Fruit fly (Drosophila melanogaster) whole organism, embryonic: Measurements from ENCODE around the gene CG8326.
A peak's percentile ranks its signal among the peaks of the same experiment; 100 is the strongest.

Experiments used
- Atf6 ChIP-seq: fragments of 200-800 bp; sonication (Bioruptor generic); IDR thresholded peaks from 2 replicates; pipeline ENCODE4 v1.3.6; 2022; ENCODE audit warnings: missing biosample characterization, missing genetic modification characterization
- B-H1 ChIP-seq: fragments of 200-800 bp; sonication (Bioruptor generic); IDR thresholded peaks from 3 replicates; pipeline ENCODE4 v1.3.6; 2022; ENCODE audit warnings: missing biosample characterization, missing genetic modification characterization
- CG16779 ChIP-seq: fragments of 200-800 bp; sonication (Bioruptor generic); IDR thresholded peaks from 2 replicates; pipeline ENCODE4 v1.3.6; 2022; ENCODE audit warnings: missing biosample characterization, missing genetic modification characterization
- CG17829 ChIP-seq: fragments of 200-800 bp; optimal IDR thresholded peaks from 2 replicates; lab custom pipeline; 2019; ENCODE audit warnings: missing biosample characterization, mild to moderate bottlenecking, missing genetic modification characterization, moderate library complexity
- CG1832 ChIP-seq: fragments of 200-800 bp; sonication (Bioruptor generic); optimal IDR thresholded peaks from 2 replicates; lab custom pipeline; 2017; ENCODE audit warnings: missing biosample characterization, mild to moderate bottlenecking, missing genetic modification characterization, inconsistent platforms
- CG31388 ChIP-seq: fragments of 200-800 bp; sonication (Bioruptor generic); optimal IDR thresholded peaks from 2 replicates; lab custom pipeline; 2016; ENCODE audit warnings: missing biosample characterization, missing genetic modification characterization
- CG34422 ChIP-seq: fragments of 200-800 bp; sonication (Bioruptor generic); IDR thresholded peaks from 3 replicates; pipeline ENCODE4 v1.3.6; 2022; ENCODE audit warnings: missing biosample characterization, missing genetic modification characterization
- CG4617 ChIP-seq: fragments of 200-800 bp; sonication (Bioruptor generic); optimal IDR thresholded peaks from 3 replicates; lab custom pipeline; 2016; ENCODE audit warnings: missing biosample characterization, missing genetic modification characterization, borderline replicate concordance
- CG6272 ChIP-seq: fragments of 200-800 bp; sonication (Bioruptor generic); IDR thresholded peaks from 2 replicates; pipeline ENCODE4 v1.3.6; 2022; ENCODE audit warnings: missing biosample characterization, missing genetic modification characterization
- CG6654 ChIP-seq: fragments of 200-800 bp; sonication (Bioruptor generic); optimal IDR thresholded peaks from 2 replicates; lab custom pipeline; 2017; ENCODE audit warnings: missing biosample characterization, mild to moderate bottlenecking, missing genetic modification characterization
- CG6683 ChIP-seq: fragments of 200-800 bp; sonication (Bioruptor generic); optimal IDR thresholded peaks from 2 replicates; lab custom pipeline; 2017; ENCODE audit warnings: missing biosample characterization, mild to moderate bottlenecking, missing genetic modification characterization, missing genetic modification reagents
- CG8388 ChIP-seq: fragments of 200-800 bp; sonication (Bioruptor generic); optimal IDR thresholded peaks from 2 replicates; lab custom pipeline; 2019; ENCODE audit warnings: missing biosample characterization, mild to moderate bottlenecking, missing genetic modification characterization, moderate library complexity
- CG8478 ChIP-seq: fragments of >200 bp; optimal IDR thresholded peaks from 2 replicates; lab custom pipeline; 2018
- CG9215 ChIP-seq: fragments of 200-800 bp; sonication (Bioruptor generic); IDR thresholded peaks from 2 replicates; pipeline ENCODE4 v1.3.6; 2022; ENCODE audit warnings: missing biosample characterization, missing genetic modification characterization
- CG9727 ChIP-seq: fragments of 200-800 bp; sonication (Bioruptor generic); optimal IDR thresholded peaks from 3 replicates; lab custom pipeline; 2017; ENCODE audit warnings: missing biosample characterization, mild to moderate bottlenecking, missing genetic modification characterization
- CG9817 ChIP-seq: fragments of 200-800 bp; sonication (Bioruptor generic); optimal IDR thresholded peaks from 2 replicates; lab custom pipeline; 2018; ENCODE audit warnings: missing biosample characterization, mild to moderate bottlenecking, missing genetic modification characterization, moderate library complexity
- CTCF ChIP-seq: fragments of 200-800 bp; sonication (Bioruptor generic); optimal IDR thresholded peaks from 2 replicates; lab custom pipeline; 2017; ENCODE audit warnings: missing biosample characterization, mild to moderate bottlenecking, missing genetic modification characterization, moderate library complexity
- Camta ChIP-seq: fragments of 200-800 bp; sonication (Bioruptor generic); optimal IDR thresholded peaks from 2 replicates; lab custom pipeline; 2016; ENCODE audit warnings: missing biosample characterization, missing genetic modification characterization
- Deaf1 ChIP-seq: fragments of 200-800 bp; optimal IDR thresholded peaks from 3 replicates; lab custom pipeline; 2019; ENCODE audit warnings: missing biosample characterization, mild to moderate bottlenecking, missing genetic modification characterization, moderate library complexity
- Dll ChIP-seq: fragments of 200-800 bp; sonication (Bioruptor generic); IDR thresholded peaks from 4 replicates; pipeline ENCODE4 v1.3.6; 2022; ENCODE audit warnings: missing biosample characterization, missing genetic modification characterization; ENCODE audit not compliant: partially characterized antibody
- H2.0 ChIP-seq: fragments of 200-800 bp; sonication (Bioruptor generic); IDR thresholded peaks from 2 replicates; pipeline ENCODE4 v1.3.6; 2022; ENCODE audit warnings: missing biosample characterization, missing genetic modification characterization
- HHEX ChIP-seq: fragments of 200-800 bp; sonication (Bioruptor generic); optimal IDR thresholded peaks from 3 replicates; lab custom pipeline; 2017; ENCODE audit warnings: missing biosample characterization, mild to moderate bottlenecking, missing genetic modification characterization, missing genetic modification reagents
- Lhr ChIP-seq: fragments of 200-800 bp; sonication (Bioruptor generic); optimal IDR thresholded peaks from 3 replicates; lab custom pipeline; 2017; ENCODE audit warnings: mild to moderate bottlenecking, missing biosample characterization, missing genetic modification reagents, missing genetic modification characterization
- MBD-R2 ChIP-seq: fragments of 200-800 bp; sonication (Bioruptor generic); IDR thresholded peaks from 2 replicates; pipeline ENCODE4 v1.3.6; 2022; ENCODE audit warnings: missing biosample characterization, missing genetic modification characterization
- Mrtf ChIP-seq: fragments of 200-800 bp; sonication (Bioruptor generic); IDR thresholded peaks from 3 replicates; pipeline ENCODE4 v1.3.6; 2022; ENCODE audit warnings: missing biosample characterization, missing genetic modification characterization
- NC2α ChIP-seq: fragments of 200-800 bp; sonication (Bioruptor generic); optimal IDR thresholded peaks from 2 replicates; lab custom pipeline; 2016; ENCODE audit warnings: missing biosample characterization, missing genetic modification characterization
- Neu2 ChIP-seq: fragments of 200-800 bp; sonication (Bioruptor generic); optimal IDR thresholded peaks from 3 replicates; lab custom pipeline; 2016; ENCODE audit warnings: missing biosample characterization, missing genetic modification characterization, borderline replicate concordance
- Nf-YA ChIP-seq: fragments of 200-800 bp; sonication (Bioruptor generic); IDR thresholded peaks from 2 replicates; pipeline ENCODE4 v1.3.6; 2022; ENCODE audit warnings: missing biosample characterization, missing genetic modification characterization
- Scr ChIP-seq: fragments of 200-800 bp; sonication (Bioruptor generic); IDR thresholded peaks from 2 replicates; pipeline ENCODE4 v1.3.6; 2022; ENCODE audit warnings: missing biosample characterization, missing genetic modification characterization; ENCODE audit not compliant: partially characterized antibody
- Vsx1 ChIP-seq: fragments of 200-800 bp; sonication (Bioruptor generic); optimal IDR thresholded peaks from 2 replicates; lab custom pipeline; 2017; ENCODE audit warnings: missing biosample characterization, mild to moderate bottlenecking, missing genetic modification characterization, missing genetic modification reagents
- abd-A ChIP-seq: fragments of 200-800 bp; sonication (Bioruptor generic); optimal IDR thresholded peaks from 3 replicates; lab custom pipeline; 2019; ENCODE audit warnings: missing biosample characterization, mild to moderate bottlenecking, missing genetic modification characterization, moderate library complexity
- chinmo ChIP-seq: fragments of 200-800 bp; sonication (Bioruptor generic); IDR thresholded peaks from 4 replicates; pipeline ENCODE4 v1.3.6; 2022; ENCODE audit warnings: missing biosample characterization, missing genetic modification characterization; ENCODE audit not compliant: partially characterized antibody
- en ChIP-seq: fragments of 200-800 bp; sonication (Bioruptor generic); optimal IDR thresholded peaks from 2 replicates; lab custom pipeline; 2016; ENCODE audit warnings: missing biosample characterization, missing genetic modification characterization
- esg ChIP-seq: fragments of 200-800 bp; sonication (Bioruptor generic); conservative IDR thresholded peaks from 2 replicates; pipeline ENCODE4 v1.3.6; 2022; ENCODE audit warnings: missing biosample characterization, missing genetic modification characterization
- gsb ChIP-seq: fragments of 200-800 bp; sonication (Bioruptor generic); IDR thresholded peaks from 2 replicates; pipeline ENCODE4 v1.3.6; 2022; ENCODE audit warnings: missing biosample characterization, missing genetic modification characterization
- ham ChIP-seq: fragments of 200-800 bp; sonication (Bioruptor generic); IDR thresholded peaks from 2 replicates; pipeline ENCODE4 v1.3.6; 2022; ENCODE audit warnings: missing biosample characterization, missing genetic modification characterization
- hbn ChIP-seq: fragments of 200-800 bp; sonication (Bioruptor generic); IDR thresholded peaks from 2 replicates; pipeline ENCODE4 v1.3.6; 2022; ENCODE audit warnings: missing biosample characterization, missing genetic modification characterization; ENCODE audit not compliant: partially characterized antibody
- jigr1 ChIP-seq: fragments of 200-800 bp; sonication (Bioruptor generic); IDR thresholded peaks from 3 replicates; pipeline ENCODE4 v1.3.6; 2022; ENCODE audit warnings: missing biosample characterization, missing genetic modification characterization
- kah ChIP-seq: fragments of 200-800 bp; sonication (Bioruptor generic); optimal IDR thresholded peaks from 2 replicates; lab custom pipeline; 2018; ENCODE audit warnings: missing biosample characterization, mild to moderate bottlenecking, missing genetic modification characterization
- mirr ChIP-seq: fragments of 200-800 bp; sonication (Bioruptor generic); optimal IDR thresholded peaks from 3 replicates; lab custom pipeline; 2018; ENCODE audit warnings: missing biosample characterization, mild to moderate bottlenecking, missing genetic modification characterization
- mld ChIP-seq: fragments of 200-800 bp; sonication (Bioruptor generic); IDR thresholded peaks from 3 replicates; pipeline ENCODE4 v1.3.6; 2022; ENCODE audit warnings: missing biosample characterization, missing genetic modification characterization; ENCODE audit not compliant: partially characterized antibody
- nom ChIP-seq: fragments of 200-800 bp; sonication (Bioruptor generic); optimal IDR thresholded peaks from 2 replicates; lab custom pipeline; 2017; ENCODE audit warnings: missing biosample characterization, missing genetic modification characterization, mild to moderate bottlenecking, moderate library complexity, missing genetic modification reagents
- oc ChIP-seq: fragments of 200-800 bp; sonication (Bioruptor generic); optimal IDR thresholded peaks from 2 replicates; lab custom pipeline; 2018; ENCODE audit warnings: missing biosample characterization, mild to moderate bottlenecking, missing genetic modification characterization, moderate library complexity
- org-1 ChIP-seq: fragments of 200-800 bp; sonication (Bioruptor generic); optimal IDR thresholded peaks from 2 replicates; lab custom pipeline; 2017; ENCODE audit warnings: missing biosample characterization, missing genetic modification characterization
- rib ChIP-seq: fragments of 200-800 bp; sonication (Bioruptor generic); IDR thresholded peaks from 2 replicates; pipeline ENCODE4 v1.3.6; 2022; ENCODE audit warnings: missing biosample characterization, missing genetic modification characterization
- shn ChIP-seq: fragments of 200-800 bp; sonication (Bioruptor generic); optimal IDR thresholded peaks from 3 replicates; lab custom pipeline; 2016; ENCODE audit warnings: missing biosample characterization, missing genetic modification characterization
- sqz ChIP-seq: fragments of 200-800 bp; sonication (Bioruptor generic); optimal IDR thresholded peaks from 3 replicates; lab custom pipeline; 2018; ENCODE audit warnings: missing biosample characterization, mild to moderate bottlenecking, missing genetic modification characterization
- ssp ChIP-seq: fragments of 200-800 bp; sonication (Bioruptor generic); IDR thresholded peaks from 2 replicates; pipeline ENCODE4 v1.3.6; 2022; ENCODE audit warnings: missing biosample characterization, missing genetic modification characterization
- trem ChIP-seq: fragments of 200-800 bp; optimal IDR thresholded peaks from 3 replicates; lab custom pipeline; 2019; ENCODE audit warnings: missing biosample characterization, mild to moderate bottlenecking, missing genetic modification characterization, moderate library complexity
- trh ChIP-seq: fragments of 200-800 bp; sonication (Bioruptor generic); optimal IDR thresholded peaks from 2 replicates; lab custom pipeline; 2016; ENCODE audit warnings: missing biosample characterization, missing genetic modification characterization
- zen ChIP-seq: fragments of 200-800 bp; sonication (Bioruptor generic); optimal IDR thresholded peaks from 3 replicates; lab custom pipeline; 2018; ENCODE audit warnings: missing biosample characterization, mild to moderate bottlenecking, missing genetic modification characterization, moderate library complexity

The CG8326 gene

DNA sequence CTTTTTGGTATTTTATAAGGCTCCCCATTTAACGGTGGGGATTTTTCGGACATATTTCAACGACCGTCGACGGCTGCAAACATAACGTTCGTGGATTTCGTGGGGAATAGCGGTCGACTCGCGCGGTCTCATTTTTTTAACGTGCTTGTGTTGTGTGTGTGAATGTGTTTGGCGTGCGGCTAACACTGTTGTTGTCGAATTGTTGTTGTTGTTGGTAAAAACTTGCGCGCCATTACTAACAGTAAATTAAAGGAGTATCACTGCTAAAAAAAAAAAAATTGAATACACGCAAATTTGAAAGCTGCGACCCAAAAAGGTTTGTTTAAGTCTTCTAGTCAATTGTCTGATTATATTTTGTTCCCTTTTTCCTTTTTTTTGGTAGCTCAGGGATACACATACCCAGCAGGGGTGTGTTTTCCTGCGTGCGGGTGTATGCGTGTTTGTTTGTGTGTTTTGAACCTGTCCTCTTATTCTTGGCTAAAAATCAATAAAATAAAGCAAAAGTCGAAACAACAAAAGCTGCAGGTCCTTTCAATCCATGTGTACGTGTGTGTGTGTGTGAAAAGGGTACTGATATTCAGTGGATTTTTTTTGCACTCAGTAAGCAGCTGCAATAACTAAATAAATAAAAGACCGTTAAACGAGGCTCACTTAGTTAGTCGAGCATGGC lies 49.4 kb downstream of the CG8326 start, which contains the start of gene CG12991 (continued):
- TF ChIP-seq CG1832 (GFP tag; lab: Kevin White, UChicago) (no peak), Atf6 (GFP tag; lab: Robert Waterston, UW) (no peak), CG17829 (tag; lab: Kevin White, UChicago) (no peak), ssp (GFP tag; lab: Robert Waterston, UW) (no peak), CG6683 (GFP tag; lab: Kevin White, UChicago) (no peak), shn (GFP tag; lab: Kevin White, UChicago) (no peak), trem (tag; lab: Kevin White, UChicago) (no peak), trh (GFP tag; lab: Kevin White, UChicago) (no peak), Neu2 (GFP tag; lab: Kevin White, UChicago) (no peak), jigr1 (GFP tag; lab: Robert Waterston, UW) (no peak), oc (no peak), kah (GFP tag; lab: Kevin White, UChicago) (no peak), CG16779 (no peak), esg (GFP tag; lab: Robert Waterston, UW) (no peak), CG9727 (GFP tag; lab: Kevin White, UChicago) (no peak), NC2α (no peak), hbn (GFP tag; lab: Robert Waterston, UW) (no peak), sqz (GFP tag; lab: Kevin White, UChicago) (no peak), Scr (GFP tag; lab: Robert Waterston, UW) (no peak), CG31388 (GFP tag; lab: Kevin White, UChicago) (no peak), rib (GFP tag; lab: Robert Waterston, UW) (no peak), zen (tag; lab: Kevin White, UChicago) (no peak), CG6654 (GFP tag; lab: Kevin White, UChicago) (no peak), CG9817 (tag; lab: Kevin White, UChicago) (no peak), mld (GFP tag; lab: Robert Waterston, UW) (no peak), nom (GFP tag; lab: Kevin White, UChicago) (peak; percentile 39), HHEX (no peak), MBD-R2 (GFP tag; lab: Robert Waterston, UW) (no peak; the same call in 1 of the 2 replicates), en (GFP tag; lab: Kevin White, UChicago) (no peak), ham (GFP tag; lab: Robert Waterston, UW) (no peak), CG8388 (GFP tag; lab: Kevin White, UChicago) (no peak), org-1 (GFP tag; lab: Kevin White, UChicago) (no peak), Lhr (GFP tag; lab: Kevin White, UChicago) (no peak), CTCF (GFP tag; lab: Kevin White, UChicago) (no peak), abd-A (tag; lab: Kevin White, UChicago) (no peak), CG9215 (GFP tag; lab: Robert Waterston, UW) (no peak), H2.0 (no peak), CG34422 (peak; percentile 29; the same call in 1 of the 3 replicates), Camta (no peak), Mrtf (no peak), CG4617 (GFP tag; lab: Kevin White, UChicago) (no peak), gsb (GFP tag; lab: Robert Waterston, UW) (no peak), mirr (peak; percentile 3), chinmo (GFP tag; lab: Robert Waterston, UW) (0 out of 4 replicates have a peak, but pooled peaks have one; percentile 32), Nf-YA (GFP tag; lab: Robert Waterston, UW) (no peak), Vsx1 (GFP tag; lab: Kevin White, UChicago) (no peak), Dll (GFP tag; lab: Robert Waterston, UW) (no peak), CG6272 (GFP tag; lab: Robert Waterston, UW) (no peak), CG8478 (lab: Kevin White, UChicago) (no peak), B-H1 (GFP tag; lab: Robert Waterston, UW) (no peak; the same call in 2 of the 3 replicates), Deaf1 (tag; lab: Kevin White, UChicago) (peak; percentile 68)
